Worm (Caenorhabditis elegans): ENCODE measurements around the gene insc-1.

The insc-1 gene

ce11 chrII:7341572-7342303 lies 17.0 kb upstream of the insc-1 start:
- TF ChIP-seq crh-2 (tag; optimal IDR thresholded peaks at IDR 0.05) (peak; percentile 20), nhr-25 (tag; optimal IDR thresholded peaks at IDR 0.05) (peak; percentile 10), nhr-237 (tag; optimal IDR thresholded peaks at IDR 0.05) (no peak), lsy-2 (tag; optimal IDR thresholded peaks at IDR 0.05) (peak in 1 of 2 experiments; percentile 16), sma-9 (GFP tag; optimal IDR thresholded peaks at IDR 0.05) (peak; percentile 30), sma-9 (tag; optimal IDR thresholded peaks at IDR 0.05) (no peak), ceh-16 (tag; optimal IDR thresholded peaks at IDR 0.05) (no peak), unc-39 (tag; optimal IDR thresholded peaks at IDR 0.05) (no peak)

ce11 chrII:7342884-7343283 lies 15.8 kb upstream of the insc-1 start:
- TF ChIP-seq nhr-21 (tag; optimal IDR thresholded peaks at IDR 0.05) (no peak), nhr-237 (tag; optimal IDR thresholded peaks at IDR 0.05) (no peak), lin-39 (tag; optimal IDR thresholded peaks at IDR 0.05) (no peak), unc-55 (GFP tag; optimal IDR thresholded peaks at IDR 0.05) (no peak), lin-13 (GFP tag; optimal IDR thresholded peaks at IDR 0.05) (no peak), nhr-23 (tag; optimal IDR thresholded peaks at IDR 0.05) (no peak), ama-1 (optimal IDR thresholded peaks at IDR 0.05) (peak; percentile 60), nhr-10 (tag; optimal IDR thresholded peaks at IDR 0.05) (no peak), dmd-4 (tag; optimal IDR thresholded peaks at IDR 0.05) (no peak), ZK546.5 (tag; optimal IDR thresholded peaks at IDR 0.05) (no peak), fos-1 (tag; optimal IDR thresholded peaks at IDR 0.05) (no peak), blmp-1 (tag; optimal IDR thresholded peaks at IDR 0.05; ENCODE audit: insufficient read depth) (peak; percentile 68), crh-2 (tag; optimal IDR thresholded peaks at IDR 0.05) (peak; percentile 40), egl-27 (tag; optimal IDR thresholded peaks at IDR 0.05) (no peak), zag-1 (tag; optimal IDR thresholded peaks at IDR 0.05) (no peak), ztf-11 (tag; optimal IDR thresholded peaks at IDR 0.05) (no peak), ceh-82 (tag; optimal IDR thresholded peaks at IDR 0.05) (no peak), nhr-6 (tag; optimal IDR thresholded peaks at IDR 0.05) (no peak), nhr-12 (tag; optimal IDR thresholded peaks at IDR 0.05) (no peak), nhr-77 (tag; optimal IDR thresholded peaks at IDR 0.05) (no peak), lsy-2 (tag; optimal IDR thresholded peaks at IDR 0.05) (no peak), alr-1 (tag; optimal IDR thresholded peaks at IDR 0.05) (no peak), mab-5 (tag; optimal IDR thresholded peaks at IDR 0.05) (no peak), unc-39 (tag; optimal IDR thresholded peaks at IDR 0.05) (no peak), sma-9 (GFP tag; optimal IDR thresholded peaks at IDR 0.05) (peak; percentile 80), sma-9 (tag; optimal IDR thresholded peaks at IDR 0.05) (no peak), aly-2 (tag; optimal IDR thresholded peaks at IDR 0.05) (no peak), sma-3 (GFP tag; optimal IDR thresholded peaks at IDR 0.05) (peak; percentile 49), lin-11 (tag; optimal IDR thresholded peaks at IDR 0.05) (no peak), skn-1 (tag; optimal IDR thresholded peaks at IDR 0.05) (no peak), nhr-129 (tag; optimal IDR thresholded peaks at IDR 0.05) (peak; percentile 38), unc-62 (GFP tag; optimal IDR thresholded peaks at IDR 0.05) (no peak), ztf-1 (GFP tag; conservative IDR thresholded peaks at IDR 0.05) (no peak), nhr-11 (tag; optimal IDR thresholded peaks at IDR 0.05) (no peak), gmeb-1 (tag; optimal IDR thresholded peaks at IDR 0.05) (peak; percentile 23), F13H6.1 (tag; optimal IDR thresholded peaks at IDR 0.05) (no peak), nhr-25 (tag; optimal IDR thresholded peaks at IDR 0.05) (peak; percentile 33), elt-3 (tag; optimal IDR thresholded peaks at IDR 0.05) (no peak), C34F6.9 (tag; optimal IDR thresholded peaks at IDR 0.05) (no peak), R02D3.7 (tag; optimal IDR thresholded peaks at IDR 0.05) (no peak), snpc-4 (tag; optimal IDR thresholded peaks at IDR 0.05) (no peak), mdl-1 (tag; optimal IDR thresholded peaks at IDR 0.05) (peak in 1 of 2 experiments; percentile 82), elt-1 (tag; optimal IDR thresholded peaks at IDR 0.05) (no peak), mbf-1 (tag; optimal IDR thresholded peaks at IDR 0.05) (no peak), Y55F3AM.14 (GFP tag; optimal IDR thresholded peaks at IDR 0.05) (no peak), sem-4 (tag; optimal IDR thresholded peaks at IDR 0.05) (no peak), ceh-16 (tag; optimal IDR thresholded peaks at IDR 0.05) (no peak), ztf-4 (tag; optimal IDR thresholded peaks at IDR 0.05) (no peak), peb-1 (tag; optimal IDR thresholded peaks at IDR 0.05) (no peak)

Data from whole organism, L2 larva.